Fruit fly (Drosophila melanogaster) whole organism, pupa: ENCODE data around the gene sdk.
A peak's percentile ranks its signal among the peaks of the same experiment; 100 is the strongest.

Experiments used
- CG14655 ChIP-seq: fragments of 200-800 bp; sonication (Bioruptor generic); optimal IDR thresholded peaks from 3 replicates; lab custom pipeline; 2017; ENCODE audit warnings: mild to moderate bottlenecking, missing biosample characterization, missing genetic modification reagents, missing genetic modification characterization
- CG15710 ChIP-seq: fragments of 200-800 bp; sonication (Bioruptor generic); optimal IDR thresholded peaks from 2 replicates; lab custom pipeline; 2018; ENCODE audit warnings: missing biosample characterization, mild to moderate bottlenecking, missing genetic modification characterization, moderate library complexity
- CG32121 ChIP-seq: fragments of 200-800 bp; sonication (Bioruptor generic); IDR thresholded peaks from 2 replicates; pipeline ENCODE4 v1.3.6; 2022; ENCODE audit warnings: missing biosample characterization, missing genetic modification characterization
- CG9948 ChIP-seq: fragments of 200-800 bp; sonication (Bioruptor generic); optimal IDR thresholded peaks from 2 replicates; lab custom pipeline; 2018; ENCODE audit warnings: missing biosample characterization, mild to moderate bottlenecking, missing genetic modification characterization, moderate library complexity
- Ets98B ChIP-seq: fragments of 200-800 bp; sonication (Bioruptor generic); IDR thresholded peaks from 2 replicates; pipeline ENCODE4 v1.3.6; 2022; ENCODE audit warnings: missing biosample characterization, missing genetic modification characterization
- fd96Ca ChIP-seq: fragments of 200-800 bp; sonication (Bioruptor generic); IDR thresholded peaks from 3 replicates; pipeline ENCODE4 v1.3.6; 2022; ENCODE audit warnings: missing biosample characterization, missing genetic modification characterization

- TF ChIP-seq Ets98B (GFP tag; lab: Robert Waterston, UW) (peak; percentile 17; the same call in 1 of the 2 replicates), fd96Ca (no peak), CG9948 (no peak), CG15710 (no peak), CG14655 (GFP tag; lab: Kevin White, UChicago) (no peak), CG32121 (GFP tag; lab: Robert Waterston, UW) (no peak)
Observed at dm6 chrX:647056-647627, 39.5 kb upstream of the sdk start, which contains the start of gene Roc1a.
